Fruit fly (Drosophila melanogaster) Kc167 (cell line): ENCODE data around the gene trk.

Source experiments
- Myc ChIP-seq: fragments of >200 bp; optimal IDR thresholded peaks from 2 replicates; lab custom pipeline; 2017; ENCODE audit warnings: missing external identifiers
- Sin3A ChIP-seq: fragments of >200 bp; optimal IDR thresholded peaks from 2 replicates; lab custom pipeline; 2018; ENCODE audit warnings: missing external identifiers
- h ChIP-seq: fragments of >200 bp; optimal IDR thresholded peaks from 3 replicates; lab custom pipeline; 2018; ENCODE audit warnings: missing external identifiers
- insv ChIP-seq: fragments of >200 bp; optimal IDR thresholded peaks from 3 replicates; lab custom pipeline; 2018; ENCODE audit warnings: missing external identifiers
- psq ChIP-seq: fragments of >200 bp; optimal IDR thresholded peaks from 2 replicates; lab custom pipeline; 2017; ENCODE audit warnings: missing external identifiers
- ttk ChIP-seq: sonication (Bioruptor generic); optimal IDR thresholded peaks from 2 replicates; lab custom pipeline; 2017; ENCODE audit warnings: missing external identifiers

trk gene

dm6 chr2L:10272224-10272623 lies at the start of gene trk:
TSS of gene trk (minus strand) at chr2L:10272324.
- TF ChIP-seq Myc (no peak), psq (lab: Kevin White, UChicago) (no peak), h (no peak), insv (lab: Kevin White, UChicago) (no peak)

dm6 chr2L:10321612-10322011 lies 49.5 kb upstream of the trk start:
- TF ChIP-seq psq (lab: Kevin White, UChicago) (no peak), Sin3A (lab: Kevin White, UChicago) (no peak), ttk (lab: Kevin White, UChicago) (no peak), insv (lab: Kevin White, UChicago) (no peak), Myc (no peak)

dm6 chr2L:10321036-10321583 lies 49.0 kb upstream of the trk start:
- no peak for TF ChIP-seq insv (lab: Kevin White, UChicago)
- TF ChIP-seq psq (lab: Kevin White, UChicago) = no peak
- no peak for TF ChIP-seq Myc
- TF ChIP-seq ttk (lab: Kevin White, UChicago) = no peak
- TF ChIP-seq h = no peak
- no peak for TF ChIP-seq Sin3A (lab: Kevin White, UChicago)

- TF ChIP-seq ttk (lab: Kevin White, UChicago) = no peak
- no peak for TF ChIP-seq Myc
- no peak for TF ChIP-seq h
These were observed 48.2 kb upstream of the trk start for dm6 chr2L:10320174-10320775.

- no peak for TF ChIP-seq ttk (lab: Kevin White, UChicago)
- no peak for TF ChIP-seq Myc
- no peak for TF ChIP-seq h
- no peak for TF ChIP-seq Sin3A (lab: Kevin White, UChicago)
- no peak for TF ChIP-seq insv (lab: Kevin White, UChicago)
- no peak for TF ChIP-seq psq (lab: Kevin White, UChicago)
These were observed 43.8 kb upstream of the trk start for dm6 chr2L:10315888-10316287.

dm6 chr2L:10314327-10315210 lies 42.4 kb upstream of the trk start, which contains the start of the genes Usp14 and CG4972:
TSS of gene Usp14 (minus strand) at chr2L:10314396.
TSS of gene CG4972 (plus strand) at chr2L:10314792.
- TF ChIP-seq h = no peak
- TF ChIP-seq ttk (lab: Kevin White, UChicago) = no peak
- TF ChIP-seq Myc = no peak

dm6 chr2L:10311822-10312221 lies 39.7 kb upstream of the trk start:
- TF ChIP-seq psq (lab: Kevin White, UChicago) = no peak
- TF ChIP-seq ttk (lab: Kevin White, UChicago) = no peak
- no peak for TF ChIP-seq Sin3A (lab: Kevin White, UChicago)
- no peak for TF ChIP-seq Myc

- no peak for TF ChIP-seq psq (lab: Kevin White, UChicago)
- TF ChIP-seq ttk (lab: Kevin White, UChicago) = no peak
- TF ChIP-seq Sin3A (lab: Kevin White, UChicago) = no peak
- TF ChIP-seq Myc = no peak
- TF ChIP-seq insv (lab: Kevin White, UChicago) = no peak
- TF ChIP-seq h = no peak
These were observed 38.7 kb upstream of the trk start, which contains the start of gene Cdk5alpha for dm6 chr2L:10310614-10311382. TSS of gene Cdk5alpha (minus strand) at chr2L:10310956.

dm6 chr2L:10306518-10307260 lies 34.6 kb upstream of the trk start, which contains the start of the genes CG5390 and CG4968:
TSS of gene CG5390 (minus strand) at chr2L:10306594.
TSS of gene CG4968 (plus strand) at chr2L:10306922.
- no peak for TF ChIP-seq Sin3A (lab: Kevin White, UChicago)
- TF ChIP-seq Myc = no peak
- no peak for TF ChIP-seq psq (lab: Kevin White, UChicago)
- no peak for TF ChIP-seq h
- TF ChIP-seq ttk (lab: Kevin White, UChicago) = no peak
- TF ChIP-seq insv (lab: Kevin White, UChicago) = no peak

- TF ChIP-seq h = no peak
- no peak for TF ChIP-seq ttk (lab: Kevin White, UChicago)
- TF ChIP-seq psq (lab: Kevin White, UChicago) = no peak
These were observed 33.5 kb upstream of the trk start for dm6 chr2L:10305538-10306147.

dm6 chr2L:10303786-10304185 lies 31.7 kb upstream of the trk start, which contains the start of gene nmd:
TSS of gene nmd (minus strand) at chr2L:10303947.
- no peak for TF ChIP-seq psq (lab: Kevin White, UChicago)
- TF ChIP-seq ttk (lab: Kevin White, UChicago) = no peak
- TF ChIP-seq h = no peak
- no peak for TF ChIP-seq Sin3A (lab: Kevin White, UChicago)
- TF ChIP-seq Myc = no peak
- TF ChIP-seq insv (lab: Kevin White, UChicago) = no peak
